Fruit fly (Drosophila melanogaster) whole organism, embryonic: ENCODE measurements around the gene Lcp65Ag3.

Source experiments
- ATbp ChIP-seq: fragments of 200-800 bp; sonication (Bioruptor generic); optimal IDR thresholded peaks from 2 replicates; lab custom pipeline; 2017; ENCODE audit warnings: missing biosample characterization, mild to moderate bottlenecking, missing genetic modification characterization, missing genetic modification reagents
- Bgb ChIP-seq: fragments of 200-800 bp; sonication (Bioruptor generic); IDR thresholded peaks from 2 replicates; pipeline ENCODE4 v1.3.6; 2022; ENCODE audit warnings: missing biosample characterization, missing genetic modification characterization; ENCODE audit not compliant: partially characterized antibody
- CG10979 ChIP-seq: fragments of 200-800 bp; sonication (Bioruptor generic); optimal IDR thresholded peaks from 2 replicates; lab custom pipeline; 2018; ENCODE audit warnings: missing biosample characterization, mild to moderate bottlenecking, missing genetic modification characterization, moderate library complexity
- CG11695 ChIP-seq: fragments of 200-800 bp; sonication (Bioruptor generic); IDR thresholded peaks from 3 replicates; pipeline ENCODE4 v1.3.6; 2022; ENCODE audit warnings: missing biosample characterization, missing genetic modification characterization
- CG11696 ChIP-seq: fragments of 200-800 bp; sonication (Bioruptor generic); IDR thresholded peaks from 2 replicates; pipeline ENCODE4 v1.3.6; 2022; ENCODE audit warnings: missing biosample characterization, missing genetic modification characterization
- CG12942 ChIP-seq: fragments of 200-800 bp; sonication (Bioruptor generic); optimal IDR thresholded peaks from 3 replicates; lab custom pipeline; 2016; ENCODE audit warnings: missing biosample characterization, missing genetic modification characterization
- CG14710 ChIP-seq: fragments of 200-800 bp; sonication (Bioruptor generic); optimal IDR thresholded peaks from 3 replicates; lab custom pipeline; 2019; ENCODE audit warnings: missing biosample characterization, mild to moderate bottlenecking, missing genetic modification characterization, moderate library complexity
- CG15514 ChIP-seq: fragments of 200-800 bp; sonication (Bioruptor generic); optimal IDR thresholded peaks from 3 replicates; lab custom pipeline; 2017; ENCODE audit warnings: missing biosample characterization, missing genetic modification characterization, mild to moderate bottlenecking, moderate library complexity, missing genetic modification reagents
- CG1602 ChIP-seq: fragments of 200-800 bp; sonication (Bioruptor generic); optimal IDR thresholded peaks from 3 replicates; lab custom pipeline; 2016; ENCODE audit warnings: missing biosample characterization, missing genetic modification characterization
- CG17361 ChIP-seq: fragments of 200-800 bp; sonication (Bioruptor generic); IDR thresholded peaks from 3 replicates; pipeline ENCODE4 v1.3.6; 2022; ENCODE audit warnings: missing biosample characterization, missing genetic modification characterization
- CG18262 ChIP-seq: fragments of 200-800 bp; optimal IDR thresholded peaks from 3 replicates; lab custom pipeline; 2019; ENCODE audit warnings: missing biosample characterization, mild to moderate bottlenecking, missing genetic modification characterization, moderate library complexity
- CG18476 ChIP-seq: fragments of 200-800 bp; sonication (Bioruptor generic); optimal IDR thresholded peaks from 2 replicates; lab custom pipeline; 2016; ENCODE audit warnings: missing biosample characterization, mild to moderate bottlenecking, missing genetic modification characterization
- CG18619 ChIP-seq: fragments of 200-800 bp; sonication (Bioruptor generic); optimal IDR thresholded peaks from 3 replicates; lab custom pipeline; 2017; ENCODE audit warnings: missing biosample characterization, mild to moderate bottlenecking, missing genetic modification characterization
- CG2116 ChIP-seq: fragments of 200-800 bp; sonication (Bioruptor generic); optimal IDR thresholded peaks from 3 replicates; lab custom pipeline; 2018; ENCODE audit warnings: missing biosample characterization, mild to moderate bottlenecking, missing genetic modification characterization
- CG2875 ChIP-seq: fragments of 200-800 bp; sonication (Bioruptor generic); optimal IDR thresholded peaks from 2 replicates; lab custom pipeline; 2017; ENCODE audit warnings: missing biosample characterization, mild to moderate bottlenecking, missing genetic modification characterization, missing genetic modification reagents
- CG32772 ChIP-seq: fragments of 200-800 bp; sonication (Bioruptor generic); IDR thresholded peaks from 2 replicates; pipeline ENCODE4 v1.3.6; 2022; ENCODE audit warnings: missing biosample characterization, missing genetic modification characterization
- CG33557 ChIP-seq: fragments of 200-800 bp; sonication (Bioruptor generic); optimal IDR thresholded peaks from 2 replicates; lab custom pipeline; 2019; ENCODE audit warnings: missing biosample characterization, mild to moderate bottlenecking, missing genetic modification characterization, moderate library complexity
- CG34376 ChIP-seq: fragments of 200-800 bp; sonication (Bioruptor generic); optimal IDR thresholded peaks from 2 replicates; lab custom pipeline; 2018; ENCODE audit warnings: missing biosample characterization, mild to moderate bottlenecking, missing genetic modification characterization
- CG3838 ChIP-seq: fragments of 200-800 bp; sonication (Bioruptor generic); optimal IDR thresholded peaks from 3 replicates; lab custom pipeline; 2016; ENCODE audit warnings: missing biosample characterization, missing genetic modification characterization
- CG4730 ChIP-seq: fragments of 200-800 bp; sonication (Bioruptor generic); IDR thresholded peaks from 2 replicates; pipeline ENCODE4 v1.3.6; 2022; ENCODE audit warnings: missing biosample characterization, missing genetic modification characterization
- CG4820 ChIP-seq: fragments of 200-800 bp; sonication (Bioruptor generic); optimal IDR thresholded peaks from 3 replicates; lab custom pipeline; 2016; ENCODE audit warnings: missing biosample characterization, missing genetic modification characterization
- CG5953 ChIP-seq: fragments of 200-800 bp; sonication (Bioruptor generic); IDR thresholded peaks from 2 replicates; pipeline ENCODE4 v1.3.6; 2022; ENCODE audit warnings: missing biosample characterization, missing genetic modification characterization
- CG6683 ChIP-seq: fragments of 200-800 bp; sonication (Bioruptor generic); optimal IDR thresholded peaks from 2 replicates; lab custom pipeline; 2017; ENCODE audit warnings: missing biosample characterization, mild to moderate bottlenecking, missing genetic modification characterization, missing genetic modification reagents
- CHES-1-like ChIP-seq: fragments of 200-800 bp; sonication (Bioruptor generic); optimal IDR thresholded peaks from 2 replicates; lab custom pipeline; 2016; ENCODE audit warnings: missing biosample characterization, missing genetic modification characterization
- CTCF ChIP-seq: fragments of 200-800 bp; sonication (Bioruptor generic); optimal IDR thresholded peaks from 2 replicates; lab custom pipeline; 2017; ENCODE audit warnings: missing biosample characterization, mild to moderate bottlenecking, missing genetic modification characterization, moderate library complexity
- CoRest ChIP-seq: fragments of 200-800 bp; sonication (Bioruptor generic); optimal IDR thresholded peaks from 3 replicates; lab custom pipeline; 2018; ENCODE audit warnings: missing biosample characterization, mild to moderate bottlenecking, missing genetic modification characterization, moderate library complexity
- D19A ChIP-seq: fragments of 200-800 bp; optimal IDR thresholded peaks from 3 replicates; lab custom pipeline; 2019; ENCODE audit warnings: missing biosample characterization, mild to moderate bottlenecking, missing genetic modification characterization, moderate library complexity
- Dfd ChIP-seq, 2 experiments: fragments of >200 bp; optimal IDR thresholded peaks; 2 replicates each; lab custom pipeline; 2017; ENCODE audit warnings: missing biosample characterization in 2 of 2, missing genetic modification characterization in 2 of 2
- Hand ChIP-seq: fragments of 200-800 bp; sonication (Bioruptor generic); optimal IDR thresholded peaks from 2 replicates; lab custom pipeline; 2017; ENCODE audit warnings: mild to moderate bottlenecking, missing biosample characterization, missing genetic modification reagents, missing genetic modification characterization
- HmgD ChIP-seq: fragments of 200-800 bp; sonication (Bioruptor generic); optimal IDR thresholded peaks from 3 replicates; lab custom pipeline; 2016; ENCODE audit warnings: missing biosample characterization, missing genetic modification characterization
- Meics ChIP-seq: fragments of 200-800 bp; sonication (Bioruptor generic); optimal IDR thresholded peaks from 2 replicates; lab custom pipeline; 2017; ENCODE audit warnings: missing biosample characterization, mild to moderate bottlenecking, missing genetic modification characterization
- Nf-YC ChIP-seq: fragments of 200-800 bp; optimal IDR thresholded peaks from 3 replicates; lab custom pipeline; 2019; ENCODE audit warnings: missing biosample characterization, mild to moderate bottlenecking, missing genetic modification characterization, moderate library complexity
- Six4 ChIP-seq: fragments of 200-800 bp; sonication (Bioruptor generic); optimal IDR thresholded peaks from 2 replicates; lab custom pipeline; 2016; ENCODE audit warnings: missing biosample characterization, missing genetic modification characterization
- Sox102F ChIP-seq: fragments of 200-800 bp; sonication (Bioruptor generic); optimal IDR thresholded peaks from 2 replicates; lab custom pipeline; 2018; ENCODE audit warnings: missing biosample characterization, mild to moderate bottlenecking, missing genetic modification characterization, moderate library complexity
- Usf ChIP-seq: fragments of 200-800 bp; sonication (Bioruptor generic); optimal IDR thresholded peaks from 2 replicates; lab custom pipeline; 2017; ENCODE audit warnings: missing genotype, missing biosample characterization, missing genetic modification characterization
- aop ChIP-seq: fragments of 200-800 bp; sonication (Bioruptor generic); IDR thresholded peaks from 2 replicates; pipeline ENCODE4 v1.3.6; 2022; ENCODE audit warnings: missing biosample characterization, missing genetic modification characterization
- ash1 ChIP-seq: fragments of 200-800 bp; sonication (Bioruptor generic); optimal IDR thresholded peaks from 2 replicates; lab custom pipeline; 2018; ENCODE audit warnings: missing biosample characterization, mild to moderate bottlenecking, missing genetic modification characterization
- cas ChIP-seq: fragments of 200-800 bp; sonication (Bioruptor generic); IDR thresholded peaks from 2 replicates; pipeline ENCODE4 v1.3.6; 2022; ENCODE audit warnings: missing biosample characterization, missing genetic modification characterization
- croc ChIP-seq: fragments of 200-800 bp; sonication (Bioruptor generic); conservative IDR thresholded peaks from 3 replicates; pipeline ENCODE4 v1.3.6; 2022; ENCODE audit warnings: missing biosample characterization, missing genetic modification characterization
- cwo ChIP-seq: fragments of 200-800 bp; sonication (Bioruptor generic); optimal IDR thresholded peaks from 3 replicates; lab custom pipeline; 2017; ENCODE audit warnings: missing biosample characterization, missing genetic modification characterization, mild to moderate bottlenecking, moderate library complexity, missing genetic modification reagents
- exex ChIP-seq: fragments of 200-800 bp; sonication (Bioruptor generic); optimal IDR thresholded peaks from 4 replicates; lab custom pipeline; 2018; ENCODE audit warnings: missing biosample characterization, mild to moderate bottlenecking, missing genetic modification characterization, moderate library complexity
- fd3F ChIP-seq: fragments of 200-800 bp; sonication (Bioruptor generic); optimal IDR thresholded peaks from 2 replicates; lab custom pipeline; 2018; ENCODE audit warnings: missing biosample characterization, mild to moderate bottlenecking, missing genetic modification characterization, moderate library complexity
- gro ChIP-seq: fragments of 200-800 bp; sonication (Bioruptor generic); optimal IDR thresholded peaks from 2 replicates; lab custom pipeline; 2016; ENCODE audit warnings: missing biosample characterization, missing genetic modification characterization
- gsb ChIP-seq: fragments of 200-800 bp; sonication (Bioruptor generic); IDR thresholded peaks from 2 replicates; pipeline ENCODE4 v1.3.6; 2022; ENCODE audit warnings: missing biosample characterization, missing genetic modification characterization
- jing ChIP-seq: fragments of 200-800 bp; sonication (Bioruptor generic); optimal IDR thresholded peaks from 2 replicates; lab custom pipeline; 2018; ENCODE audit warnings: missing biosample characterization, mild to moderate bottlenecking, missing genetic modification characterization
- odd ChIP-seq: fragments of 200-800 bp; sonication (Bioruptor generic); optimal IDR thresholded peaks from 2 replicates; lab custom pipeline; 2017; ENCODE audit warnings: missing biosample characterization, mild to moderate bottlenecking, missing genetic modification characterization
- pum ChIP-seq: fragments of 200-800 bp; sonication (Bioruptor generic); optimal IDR thresholded peaks from 2 replicates; lab custom pipeline; 2016; ENCODE audit warnings: missing biosample characterization, missing genetic modification characterization
- sens-2 ChIP-seq: fragments of 200-800 bp; sonication (Bioruptor generic); IDR thresholded peaks from 2 replicates; pipeline ENCODE4 v1.3.6; 2022; ENCODE audit warnings: missing biosample characterization, missing genetic modification characterization
- slou ChIP-seq: fragments of 200-800 bp; sonication (Bioruptor generic); optimal IDR thresholded peaks from 3 replicates; lab custom pipeline; 2016; ENCODE audit warnings: missing biosample characterization, missing genetic modification characterization
- trh ChIP-seq: fragments of 200-800 bp; sonication (Bioruptor generic); optimal IDR thresholded peaks from 2 replicates; lab custom pipeline; 2016; ENCODE audit warnings: missing biosample characterization, missing genetic modification characterization
- tup ChIP-seq: fragments of 200-800 bp; sonication (Bioruptor generic); optimal IDR thresholded peaks from 2 replicates; lab custom pipeline; 2016; ENCODE audit warnings: missing biosample characterization, mild to moderate bottlenecking, missing genetic modification characterization, moderate library complexity

The Lcp65Ag3 gene

dm6 chr3L:6094697-6095096 is 36.1 kb downstream of the Lcp65Ag3 start, which contains the start of the genes CG10467 and loj (continued):
- TF ChIP-seq Bgb (GFP tag; lab: Robert Waterston, UW) (peak; percentile 59), CG34376 (peak; percentile 75), tup (peak; percentile 88), cas (peak; percentile 94), CG2116 (GFP tag; lab: Kevin White, UChicago) (peak; percentile 85), slou (GFP tag; lab: Kevin White, UChicago) (peak; percentile 96), Hand (GFP tag; lab: Kevin White, UChicago) (peak; percentile 61), CG18262 (peak; percentile 92), CG11695 (GFP tag; lab: Robert Waterston, UW) (peak; percentile 89), fd3F (GFP tag; lab: Kevin White, UChicago) (peak; percentile 96), CG18619 (peak; percentile 93), CG18476 (GFP tag; lab: Kevin White, UChicago) (peak; percentile 83), CG12942 (peak; percentile 98), trh (GFP tag; lab: Kevin White, UChicago) (peak; percentile 95), CG6683 (GFP tag; lab: Kevin White, UChicago) (peak; percentile 72), CG3838 (GFP tag; lab: Kevin White, UChicago) (peak; percentile 86), cwo (GFP tag; lab: Kevin White, UChicago) (peak; percentile 83), croc (GFP tag; lab: Robert Waterston, UW) (peak; percentile 97), CG33557 (GFP tag; lab: Kevin White, UChicago) (peak; percentile 92), CG10979 (peak; percentile 94), Dfd (GFP tag; optimal IDR thresholded peaks at IDR 0.05; lab: Kevin White, UChicago) (peak in 1 of 2 experiments; percentile 35), gro (GFP tag; lab: Kevin White, UChicago) (peak; percentile 71), ATbp (peak; percentile 85), CG5953 (GFP tag; lab: Robert Waterston, UW) (peak; percentile 86; the same call in 1 of the 2 replicates), Usf (peak; percentile 93), CTCF (GFP tag; lab: Kevin White, UChicago) (peak; percentile 30), CG32772 (GFP tag; lab: Robert Waterston, UW) (peak; percentile 98), pum (GFP tag; lab: Kevin White, UChicago) (peak; percentile 83), CG4820 (GFP tag; lab: Kevin White, UChicago) (peak; percentile 96), Nf-YC (peak; percentile 80), CoRest (tag; lab: Kevin White, UChicago) (peak; percentile 98), Meics (GFP tag; lab: Kevin White, UChicago) (peak; percentile 92), D19A (tag; lab: Kevin White, UChicago) (peak; percentile 87), CG14710 (tag; lab: Kevin White, UChicago) (peak; percentile 97), HmgD (GFP tag; lab: Kevin White, UChicago) (peak; percentile 49), ash1 (GFP tag; lab: Kevin White, UChicago) (peak; percentile 19), CHES-1-like (GFP tag; lab: Kevin White, UChicago) (peak; percentile 73), sens-2 (GFP tag; lab: Robert Waterston, UW) (peak; percentile 87), jing (peak; percentile 87), Sox102F (peak; percentile 97), exex (peak; percentile 81), gsb (GFP tag; lab: Robert Waterston, UW) (peak; percentile 90), odd (GFP tag; lab: Kevin White, UChicago) (peak; percentile 76), CG2875 (GFP tag; lab: Kevin White, UChicago) (peak; percentile 72), Six4 (GFP tag; lab: Kevin White, UChicago) (peak; percentile 92), CG17361 (GFP tag; lab: Robert Waterston, UW) (peak; percentile 93), CG1602 (GFP tag; lab: Kevin White, UChicago) (peak; percentile 98), CG4730 (peak; percentile 96), aop (peak; percentile 77; the same call in 1 of the 2 replicates), CG11696 (GFP tag; lab: Robert Waterston, UW) (peak; percentile 78), CG15514 (GFP tag; lab: Kevin White, UChicago) (peak; percentile 84)
